Fruit fly (Drosophila melanogaster) Kc167 (cell line): ENCODE measurements around the gene Hex-t2.

Experiments used
- h ChIP-seq: fragments of >200 bp; optimal IDR thresholded peaks from 3 replicates; lab custom pipeline; 2018; ENCODE audit warnings: missing external identifiers
- psq ChIP-seq: fragments of >200 bp; optimal IDR thresholded peaks from 2 replicates; lab custom pipeline; 2017; ENCODE audit warnings: missing external identifiers

- no peak for TF ChIP-seq psq
- TF ChIP-seq h (lab: Kevin White, UChicago) = no peak
These were observed at the start of gene Hex-t2 for dm6 chr3R:26450371-26450770.
